Worm (Caenorhabditis elegans): ENCODE measurements around the gene F29B9.8.

Gene F29B9.8

DNA sequence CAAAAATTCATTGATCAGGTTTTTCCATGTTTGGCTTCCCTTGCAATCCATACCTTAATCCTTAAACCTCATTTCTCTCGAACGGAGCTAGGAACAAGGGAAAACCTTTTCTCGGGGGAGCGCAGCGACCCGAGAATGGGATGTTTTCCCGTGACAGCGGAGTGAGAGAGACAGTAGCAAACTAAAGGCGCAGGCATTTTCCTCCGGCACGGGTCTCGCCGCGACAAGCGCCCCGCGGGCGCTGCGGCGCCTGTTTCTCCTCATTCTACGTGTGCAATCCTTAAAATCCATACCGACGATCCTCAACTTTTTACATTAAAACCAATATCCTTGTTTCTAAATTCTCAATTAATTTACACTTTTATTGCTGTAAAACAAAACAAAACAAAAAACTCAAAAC, 11.2 kb downstream of the F29B9.8 start:
- 0 out of 2 replicates have a peak, but pooled peaks have one; percentile 22 for TF ChIP-seq Y48G9A.11 (GFP tag; IDR thresholded peaks at IDR 0.05)
- peak; percentile 81 for TF ChIP-seq set-16 (GFP tag; IDR thresholded peaks at IDR 0.05)
- TF ChIP-seq egl-43 (GFP tag; IDR thresholded peaks at IDR 0.05), result peak; percentile 49; the same call in 1 of the 2 replicates
- TF ChIP-seq lin-38 (GFP tag; IDR thresholded peaks at IDR 0.05), result peak; percentile 30; the same call in 1 of the 2 replicates
- peak; percentile 26; the same call in 1 of the 2 replicates for TF ChIP-seq snpc-1.2 (GFP tag; IDR thresholded peaks at IDR 0.05)

- peak; percentile 10 for TF ChIP-seq F49E8.2 (tag; optimal IDR thresholded peaks at IDR 0.05; ENCODE audit: borderline replicate concordance)
- TF ChIP-seq F37D6.2 (tag; optimal IDR thresholded peaks at IDR 0.05), result no peak
- no peak for TF ChIP-seq lsy-2 (tag; optimal IDR thresholded peaks at IDR 0.05)
- TF ChIP-seq zfp-3 (GFP tag; conservative IDR thresholded peaks at IDR 0.05), result no peak
- no peak for TF ChIP-seq nhr-41 (GFP tag; IDR thresholded peaks at IDR 0.05)
- no peak for TF ChIP-seq nhr-48 (tag; optimal IDR thresholded peaks at IDR 0.05)
- TF ChIP-seq madf-5 (GFP tag; IDR thresholded peaks at IDR 0.05), result no peak
- TF ChIP-seq aha-1 (tag), result no peak
- TF ChIP-seq nhr-6 (tag; optimal IDR thresholded peaks at IDR 0.05), result no peak
- no peak for TF ChIP-seq dmd-6 (GFP tag; IDR thresholded peaks at IDR 0.05)
- TF ChIP-seq ceh-62 (tag; optimal IDR thresholded peaks at IDR 0.05), result no peak
- no peak for TF ChIP-seq egl-27 (tag; optimal IDR thresholded peaks at IDR 0.05)
- TF ChIP-seq ceh-32 (tag; optimal IDR thresholded peaks at IDR 0.05; ENCODE audit: poor library complexity), result no peak
- TF ChIP-seq ZK546.5 (tag; optimal IDR thresholded peaks at IDR 0.05), result no peak
- TF ChIP-seq ceh-82 (tag; optimal IDR thresholded peaks at IDR 0.05), result no peak
- TF ChIP-seq mxl-3 (GFP tag; optimal IDR thresholded peaks at IDR 0.05), result no peak
- TF ChIP-seq mep-1 (tag; optimal IDR thresholded peaks at IDR 0.05), result no peak
- no peak for TF ChIP-seq nhr-10 (tag; optimal IDR thresholded peaks at IDR 0.05)
- no peak for TF ChIP-seq ZK337.2 (GFP tag; IDR thresholded peaks at IDR 0.05)
- TF ChIP-seq daf-16 (GFP tag; optimal IDR thresholded peaks at IDR 0.05), result no peak
- TF ChIP-seq daf-16 (tag; optimal IDR thresholded peaks at IDR 0.05), result peak; percentile 9
- no peak for TF ChIP-seq rbr-2 (tag; optimal IDR thresholded peaks at IDR 0.05)
- TF ChIP-seq ceh-20 (GFP tag; IDR thresholded peaks at IDR 0.05), result no peak
- no peak for TF ChIP-seq Y48G9A.11 (GFP tag; IDR thresholded peaks at IDR 0.05)
- TF ChIP-seq ama-1 (optimal IDR thresholded peaks at IDR 0.05), result peak; percentile 77
- TF ChIP-seq ctbp-1 (GFP tag; IDR thresholded peaks at IDR 0.05), result no peak
- peak; percentile 19 for TF ChIP-seq dve-1 (tag; optimal IDR thresholded peaks at IDR 0.05; ENCODE audit: insufficient read depth)
- TF ChIP-seq daf-12 (tag; optimal IDR thresholded peaks at IDR 0.05), result no peak
- no peak for TF ChIP-seq pha-4 (GFP tag; IDR thresholded peaks at IDR 0.05)
- no peak for TF ChIP-seq pha-4 (tag; optimal IDR thresholded peaks at IDR 0.05)
- no peak for TF ChIP-seq fkh-10 (GFP tag; optimal IDR thresholded peaks at IDR 0.05)
- no peak for TF ChIP-seq lin-38 (GFP tag; IDR thresholded peaks at IDR 0.05)
- no peak for TF ChIP-seq egl-43 (GFP tag; IDR thresholded peaks at IDR 0.05)
- TF ChIP-seq T26A8.4 (GFP tag; IDR thresholded peaks at IDR 0.05), result no peak
Measured at ce11 chrIV:4659277-4659676, 11.8 kb downstream of the F29B9.8 start, which contains the start of gene mrps-21. Gene mrps-21 (minus strand): TSS chrIV:4659517.

DNA sequence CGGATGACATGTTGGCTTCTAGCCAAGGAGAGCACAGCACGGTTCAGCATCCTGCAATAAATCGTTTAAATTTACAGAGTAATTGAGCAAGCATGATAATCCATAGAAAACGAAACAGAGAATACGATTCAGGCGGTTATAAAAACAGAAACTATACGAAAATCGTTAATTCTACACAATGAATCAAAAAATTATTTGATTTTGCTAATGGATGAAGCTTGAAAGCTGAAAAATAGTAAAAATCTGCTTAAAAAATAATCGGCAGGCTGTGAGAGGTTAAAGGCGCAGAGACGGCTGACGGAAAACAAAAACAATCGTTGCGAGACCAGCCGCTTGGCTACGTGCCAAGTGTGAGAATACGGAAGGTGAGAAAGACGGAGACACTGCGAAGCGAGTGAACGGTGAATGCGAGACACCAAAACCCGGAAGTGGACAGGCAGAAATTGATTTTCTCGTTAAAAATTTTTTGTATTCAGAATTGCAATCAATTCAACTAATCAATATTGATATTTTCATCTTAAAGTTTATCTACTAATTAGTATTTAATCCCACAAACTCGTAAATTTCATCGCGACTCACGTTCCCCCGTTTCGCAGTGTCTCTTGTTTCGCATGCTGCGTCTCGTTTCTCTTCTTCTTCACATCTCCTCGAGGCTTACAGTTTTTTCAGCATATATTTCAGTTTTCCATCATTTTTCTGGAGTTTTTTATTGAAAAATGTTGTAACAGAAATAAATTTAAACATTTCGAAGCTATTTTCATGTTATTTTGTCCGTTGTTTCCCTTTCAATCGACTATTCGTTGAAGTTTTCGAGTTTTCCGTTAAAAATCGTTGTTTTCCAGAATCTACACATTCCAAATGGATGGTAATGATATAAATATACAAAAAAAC, 12.9 kb downstream of the F29B9.8 start, which contains the start of the genes F29B9.11 and jmjd-1.2:
TSS of gene F29B9.11 (minus strand) at position 51 of the 891 bp plus-strand sequence.
TSS of gene jmjd-1.2 (plus strand) at position 841 of the 891 bp plus-strand sequence.
- TF ChIP-seq nhr-28 (tag; optimal IDR thresholded peaks at IDR 0.05) (peak; percentile 60), nhr-11 (tag; optimal IDR thresholded peaks at IDR 0.05) (peak; percentile 93), php-3 (GFP tag; IDR thresholded peaks at IDR 0.05) (0 out of 2 replicates have a peak, but pooled peaks have one; percentile 25), F37D6.2 (tag; optimal IDR thresholded peaks at IDR 0.05) (peak; percentile 82), zfp-3 (GFP tag; conservative IDR thresholded peaks at IDR 0.05) (peak; percentile 75; the same call in 1 of the 2 replicates), ama-1 (optimal IDR thresholded peaks at IDR 0.05) (no peak), D1046.2 (GFP tag; IDR thresholded peaks at IDR 0.05) (peak; percentile 72; the same call in 1 of the 2 replicates), ZK546.5 (tag; optimal IDR thresholded peaks at IDR 0.05) (peak in 1 of 2 experiments; percentile 44), egl-43 (GFP tag; IDR thresholded peaks at IDR 0.05) (peak; percentile 82), lsy-2 (tag; optimal IDR thresholded peaks at IDR 0.05) (peak; percentile 88 to 93), dpl-1 (GFP tag; optimal IDR thresholded peaks at IDR 0.05) (peak; percentile 80), set-16 (GFP tag; IDR thresholded peaks at IDR 0.05) (peak; percentile 63; the same call in 1 of the 2 replicates), madf-9 (GFP tag; conservative IDR thresholded peaks at IDR 0.05) (peak; percentile 67; the same call in 1 of the 2 replicates), tra-1 (GFP tag; IDR thresholded peaks at IDR 0.05) (peak; percentile 79; the same call in 1 of the 2 replicates), F49E8.2 (tag; optimal IDR thresholded peaks at IDR 0.05; ENCODE audit: borderline replicate concordance) (peak; percentile 69), saeg-2 (GFP tag; IDR thresholded peaks at IDR 0.05) (peak; percentile 43; the same call in 1 of the 2 replicates), cey-2 (tag; optimal IDR thresholded peaks at IDR 0.05; ENCODE audit: borderline replicate concordance, insufficient read depth) (no peak), pha-4 (GFP tag; IDR thresholded peaks at IDR 0.05) (peak; percentile 45; the same call in 1 of the 2 replicates), pha-4 (tag; optimal IDR thresholded peaks at IDR 0.05) (no peak)
